Worm (Caenorhabditis elegans): ENCODE measurements around the gene tmem-120.

DNA sequence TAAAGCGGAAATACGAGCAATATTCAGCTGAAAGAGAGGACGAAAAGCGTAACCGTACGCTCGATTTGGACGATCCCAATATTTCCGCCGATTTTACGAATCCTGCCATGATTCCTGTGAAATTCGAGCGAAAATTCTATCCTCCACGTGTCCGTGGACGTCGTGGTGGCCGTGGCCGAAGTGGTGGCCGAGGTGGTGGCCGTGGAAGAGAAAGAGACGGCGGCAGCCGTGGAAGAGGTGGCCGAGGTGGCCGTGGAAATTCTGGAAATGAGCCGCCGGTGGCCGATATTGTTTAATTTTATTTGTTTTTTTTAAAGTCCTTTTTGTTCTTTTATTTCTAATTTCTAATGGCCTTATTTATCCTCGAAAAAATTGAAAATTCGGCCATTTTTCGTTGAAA is 9.5 kb downstream of the tmem-120 start:
- TF ChIP-seq ZK546.5 (tag; optimal IDR thresholded peaks at IDR 0.05): no peak
- TF ChIP-seq ztf-4 (tag; optimal IDR thresholded peaks at IDR 0.05): no peak
- no peak for TF ChIP-seq unc-62 (GFP tag; optimal IDR thresholded peaks at IDR 0.05)
- TF ChIP-seq skn-1 (tag; optimal IDR thresholded peaks at IDR 0.05): no peak
- no peak for TF ChIP-seq fkh-10 (GFP tag; optimal IDR thresholded peaks at IDR 0.05)
- no peak for TF ChIP-seq elt-1 (tag; optimal IDR thresholded peaks at IDR 0.05)
- no peak for TF ChIP-seq fos-1 (tag; optimal IDR thresholded peaks at IDR 0.05)
- no peak for TF ChIP-seq nhr-12 (tag; optimal IDR thresholded peaks at IDR 0.05)
- no peak for TF ChIP-seq lsy-12 (tag; optimal IDR thresholded peaks at IDR 0.05)
- no peak for TF ChIP-seq unc-39 (tag; optimal IDR thresholded peaks at IDR 0.05)
- no peak for TF ChIP-seq ceh-16 (tag; optimal IDR thresholded peaks at IDR 0.05)
- no peak for TF ChIP-seq nhr-77 (tag; optimal IDR thresholded peaks at IDR 0.05)
- no peak for TF ChIP-seq ceh-82 (tag; optimal IDR thresholded peaks at IDR 0.05)

Data from whole organism, L3 larva.